Fruit fly (Drosophila melanogaster): Measurements from ENCODE around the gene side-VII.
A peak's percentile ranks its signal among the peaks of the same experiment; 100 is the strongest.

The side-VII gene

dm6 chr3R:9705008-9705628, 34.7 kb downstream of the side-VII start, which contains the start of gene Unc-115a (continued):
- TF ChIP-seq HLH4C (GFP tag; IDR thresholded peaks at IDR 0.05; ENCODE audit: partially characterized antibody) (no peak), pzg (GFP tag; optimal IDR thresholded peaks at IDR 0.05) (peak; percentile 97), caup (GFP tag; optimal IDR thresholded peaks at IDR 0.05; ENCODE audit: severe bottlenecking) (peak; percentile 61), Asciz (GFP tag; optimal IDR thresholded peaks at IDR 0.05) (no peak), CG15514 (GFP tag; optimal IDR thresholded peaks at IDR 0.05) (peak; percentile 85), Sry-δ (GFP tag; optimal IDR thresholded peaks at IDR 0.05) (peak; percentile 86), dimm (GFP tag; IDR thresholded peaks at IDR 0.05) (no peak), H15 (GFP tag; IDR thresholded peaks at IDR 0.05) (no peak), Mad (GFP tag; optimal IDR thresholded peaks at IDR 0.05) (peak; percentile 63), CG8290 (GFP tag; optimal IDR thresholded peaks at IDR 0.05) (peak; percentile 12), CG8290 (tag; optimal IDR thresholded peaks at IDR 0.05) (peak in 1 of 2 experiments; percentile 86), abd-A (tag; optimal IDR thresholded peaks at IDR 0.05) (no peak), slbo (GFP tag; IDR thresholded peaks at IDR 0.05) (no peak), vnd (GFP tag; IDR thresholded peaks at IDR 0.05; ENCODE audit: partially characterized antibody) (no peak), Eip74EF (GFP tag; optimal IDR thresholded peaks at IDR 0.05) (peak in 1 of 2 experiments; percentile 39), CG3281 (GFP tag; optimal IDR thresholded peaks at IDR 0.05) (no peak), zf30C (GFP tag; optimal IDR thresholded peaks at IDR 0.05) (peak; percentile 30), ab (GFP tag; optimal IDR thresholded peaks at IDR 0.05) (no peak), tgo (GFP tag; IDR thresholded peaks at IDR 0.05) (no peak), CG12071 (GFP tag; optimal IDR thresholded peaks at IDR 0.05) (no peak), CG33213 (GFP tag; optimal IDR thresholded peaks at IDR 0.05) (peak; percentile 76), CG13296 (GFP tag; optimal IDR thresholded peaks at IDR 0.05) (peak; percentile 41), nau (GFP tag; optimal IDR thresholded peaks at IDR 0.05) (no peak), row (GFP tag; IDR thresholded peaks at IDR 0.05) (no peak), cwo (GFP tag; optimal IDR thresholded peaks at IDR 0.05) (no peak), stwl (tag; optimal IDR thresholded peaks at IDR 0.05) (peak; percentile 69), CG5953 (GFP tag; IDR thresholded peaks at IDR 0.05) (no peak), Fer3 (tag; optimal IDR thresholded peaks at IDR 0.05) (peak; percentile 36), Dip2 (GFP tag; IDR thresholded peaks at IDR 0.05) (no peak), sc (optimal IDR thresholded peaks at IDR 0.05) (no peak), sc (GFP tag; optimal IDR thresholded peaks at IDR 0.05) (no peak), Adf1 (GFP tag; IDR thresholded peaks at IDR 0.05) (no peak), Myb (GFP tag; optimal IDR thresholded peaks at IDR 0.05) (peak; percentile 72), pnt (GFP tag; optimal IDR thresholded peaks at IDR 0.05) (no peak), unc-4 (GFP tag; IDR thresholded peaks at IDR 0.05; ENCODE audit: partially characterized antibody) (no peak), CG8924 (tag; optimal IDR thresholded peaks at IDR 0.05) (peak; percentile 66), bcd (GFP tag; optimal IDR thresholded peaks at IDR 0.05) (peak; percentile 29), HHEX (GFP tag; optimal IDR thresholded peaks at IDR 0.05) (no peak), CG1647 (GFP tag; optimal IDR thresholded peaks at IDR 0.05) (peak; percentile 36), CG8388 (GFP tag; optimal IDR thresholded peaks at IDR 0.05) (no peak), CG16779 (GFP tag; IDR thresholded peaks at IDR 0.05) (no peak), ken (GFP tag; IDR thresholded peaks at IDR 0.05) (no peak), NFAT (GFP tag; IDR thresholded peaks at IDR 0.05) (no peak), Drgx (GFP tag; IDR thresholded peaks at IDR 0.05) (no peak), Poxn (GFP tag; IDR thresholded peaks at IDR 0.05) (no peak), lmd (GFP tag; IDR thresholded peaks at IDR 0.05) (no peak), yki (optimal IDR thresholded peaks at IDR 0.05) (no peak), pros (GFP tag; optimal IDR thresholded peaks at IDR 0.05) (peak; percentile 97), ap (GFP tag; IDR thresholded peaks at IDR 0.05) (no peak), CG13894 (tag; optimal IDR thresholded peaks at IDR 0.05) (no peak), HLH54F (GFP tag; optimal IDR thresholded peaks at IDR 0.05) (peak; percentile 59)

All from whole organism, embryonic.